Fruit fly (Drosophila melanogaster): ENCODE measurements around the gene Cpr72Ec.

The Cpr72Ec gene

DNA sequence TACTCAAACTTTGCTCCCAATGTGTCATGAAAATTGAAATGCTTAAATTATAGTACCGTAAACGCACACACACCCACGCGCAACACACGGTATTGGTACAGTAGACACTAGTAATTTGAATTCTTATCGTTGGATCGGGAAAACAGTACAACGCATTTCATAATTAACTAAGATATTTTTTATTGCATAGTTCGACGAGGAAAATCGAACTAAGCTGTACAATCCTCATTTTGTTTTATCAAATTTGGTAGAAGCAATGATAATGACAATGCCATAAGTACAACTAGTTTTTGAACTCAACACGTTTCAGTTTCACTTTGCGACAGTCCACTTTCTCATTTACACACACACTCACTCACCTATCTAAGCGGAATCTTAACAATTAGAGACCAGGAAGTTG, 13.6 kb upstream of the Cpr72Ec start (continued):
- TF ChIP-seq CG8944 (GFP tag; optimal IDR thresholded peaks at IDR 0.05) (peak; percentile 66), fu2 (GFP tag; optimal IDR thresholded peaks at IDR 0.05) (peak; percentile 50), CG11093 (GFP tag; IDR thresholded peaks at IDR 0.05) (peak; percentile 64; the same call in 2 of the 3 replicates), zfh1 (GFP tag; IDR thresholded peaks at IDR 0.05) (peak; percentile 62; the same call in 2 of the 3 replicates), CG8290 (GFP tag; optimal IDR thresholded peaks at IDR 0.05) (no peak), CG8290 (tag; optimal IDR thresholded peaks at IDR 0.05) (peak in 1 of 2 experiments; percentile 73), CG2712 (tag; optimal IDR thresholded peaks at IDR 0.05) (peak; percentile 67), CG10959 (GFP tag; IDR thresholded peaks at IDR 0.05) (peak; percentile 36; the same call in 1 of the 2 replicates), CG30403 (GFP tag; optimal IDR thresholded peaks at IDR 0.05) (peak; percentile 71), Hmr (GFP tag; optimal IDR thresholded peaks at IDR 0.05) (peak; percentile 71), pb (GFP tag; optimal IDR thresholded peaks at IDR 0.05) (peak; percentile 4), CG3163 (GFP tag; optimal IDR thresholded peaks at IDR 0.05) (no peak), GATAe (GFP tag; conservative IDR thresholded peaks at IDR 0.05) (no peak), Dbx (GFP tag; IDR thresholded peaks at IDR 0.05) (0 out of 3 replicates have a peak, but pooled peaks have one; percentile 51), D (optimal IDR thresholded peaks at IDR 0.05) (no peak), D (GFP tag; optimal IDR thresholded peaks at IDR 0.05) (peak; percentile 58), Taf1 (GFP tag; IDR thresholded peaks at IDR 0.05) (peak; percentile 53), fd96Cb (tag; optimal IDR thresholded peaks at IDR 0.05) (peak; percentile 56), nerfin-2 (GFP tag; IDR thresholded peaks at IDR 0.05; ENCODE audit: partially characterized antibody) (no peak), inv (GFP tag; IDR thresholded peaks at IDR 0.05; ENCODE audit: partially characterized antibody) (no peak), hkb (optimal IDR thresholded peaks at IDR 0.05) (no peak), hkb (GFP tag; IDR thresholded peaks at IDR 0.05) (peak; percentile 41; the same call in 1 of the 2 replicates), CG15479 (GFP tag; optimal IDR thresholded peaks at IDR 0.05) (peak; percentile 20), maf-S (GFP tag; optimal IDR thresholded peaks at IDR 0.05) (peak; percentile 46), unpg (GFP tag; optimal IDR thresholded peaks at IDR 0.05) (peak; percentile 74), bsh (GFP tag; optimal IDR thresholded peaks at IDR 0.05) (peak in 1 of 2 experiments; percentile 73), CG11723 (GFP tag; optimal IDR thresholded peaks at IDR 0.05) (peak; percentile 46), CG14050 (GFP tag; IDR thresholded peaks at IDR 0.05) (no peak), eve (GFP tag; optimal IDR thresholded peaks at IDR 0.05) (no peak), CG32772 (GFP tag; IDR thresholded peaks at IDR 0.05) (no peak), lab (GFP tag; optimal IDR thresholded peaks at IDR 0.05) (peak; percentile 88), ap (GFP tag; IDR thresholded peaks at IDR 0.05) (peak; percentile 19; the same call in 1 of the 2 replicates), CG3726 (GFP tag; IDR thresholded peaks at IDR 0.05) (no peak), E2f2 (GFP tag; IDR thresholded peaks at IDR 0.05) (0 out of 2 replicates have a peak, but pooled peaks have one; percentile 28), CG30431 (GFP tag; optimal IDR thresholded peaks at IDR 0.05) (no peak), CG3847 (GFP tag; IDR thresholded peaks at IDR 0.05) (peak; percentile 50; the same call in 1 of the 2 replicates), dysf (GFP tag; IDR thresholded peaks at IDR 0.05) (peak; percentile 76; the same call in 1 of the 3 replicates), CG16863 (GFP tag; optimal IDR thresholded peaks at IDR 0.05) (peak; percentile 66)

DNA sequence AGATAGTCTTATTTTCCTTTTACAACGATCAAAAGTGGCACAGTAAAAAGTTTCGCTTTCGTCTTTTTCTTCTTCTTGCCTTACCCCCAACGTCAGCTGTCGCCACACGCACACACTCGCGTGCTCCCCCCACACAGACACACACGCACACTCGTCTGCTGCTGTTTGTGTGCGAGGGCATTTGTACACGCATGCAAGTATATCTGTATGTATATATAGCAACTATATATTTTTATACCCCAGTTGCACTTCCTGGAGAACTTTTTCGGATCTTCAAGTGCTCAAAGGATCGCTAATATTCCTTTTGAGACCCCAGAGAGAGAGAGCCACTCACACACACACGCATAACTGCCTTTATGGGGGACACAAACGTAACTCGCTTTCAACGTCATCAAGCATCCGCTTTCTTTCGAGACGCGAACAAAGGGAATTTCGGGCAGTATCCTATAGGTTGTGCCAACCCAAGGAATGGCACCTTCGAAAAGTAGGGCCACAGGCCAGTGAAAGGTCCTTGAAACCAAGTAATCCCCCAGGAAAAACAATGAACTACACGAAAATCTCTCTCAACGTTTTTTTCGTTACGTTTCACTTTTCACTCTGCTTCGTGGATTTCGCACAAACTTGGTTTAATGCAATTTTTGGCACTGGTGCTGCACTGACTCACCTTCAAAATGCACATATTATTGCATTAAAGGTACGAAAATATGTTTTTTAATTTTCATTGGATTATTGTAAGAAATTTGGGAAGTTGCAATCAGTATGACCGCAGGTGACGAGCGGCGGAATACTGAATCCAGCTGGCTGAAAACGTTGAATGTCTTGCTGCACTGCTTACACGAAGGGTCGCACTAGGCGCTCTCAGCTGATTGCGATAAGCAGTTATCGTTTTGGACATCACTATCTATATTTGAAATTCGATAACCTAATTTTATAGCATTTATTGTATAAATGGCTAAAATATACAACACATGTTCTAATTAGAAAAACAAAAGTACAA, 10.9 kb upstream of the Cpr72Ec start, which contains the start of gene roq:
Gene roq, minus strand, starts transcription at position 799 of the 997 bp plus-strand sequence.
- no peak for TF ChIP-seq CG11456 (GFP tag; IDR thresholded peaks at IDR 0.05)
- no peak for TF ChIP-seq zen2 (GFP tag; IDR thresholded peaks at IDR 0.05; ENCODE audit: partially characterized antibody)
- no peak for TF ChIP-seq Ada2b (GFP tag; IDR thresholded peaks at IDR 0.05)
- no peak for TF ChIP-seq ara (GFP tag; IDR thresholded peaks at IDR 0.05)
- no peak for TF ChIP-seq Dll (GFP tag; IDR thresholded peaks at IDR 0.05; ENCODE audit: partially characterized antibody)
- no peak for TF ChIP-seq lov (optimal IDR thresholded peaks at IDR 0.05)
- TF ChIP-seq lov (GFP tag; IDR thresholded peaks at IDR 0.05), result no peak
- no peak for TF ChIP-seq onecut (GFP tag; IDR thresholded peaks at IDR 0.05)
- TF ChIP-seq CG6791 (GFP tag; IDR thresholded peaks at IDR 0.05; ENCODE audit: partially characterized antibody), result peak; percentile 64; the same call in 2 of the 3 replicates
- peak; percentile 1 for TF ChIP-seq CG12299 (tag; optimal IDR thresholded peaks at IDR 0.05)
- peak; percentile 44; the same call in 1 of the 2 replicates for TF ChIP-seq hbn (GFP tag; IDR thresholded peaks at IDR 0.05; ENCODE audit: partially characterized antibody)
- peak; percentile 25 for TF ChIP-seq bigmax (GFP tag; optimal IDR thresholded peaks at IDR 0.05)
- no peak for TF ChIP-seq CG9932 (GFP tag; IDR thresholded peaks at IDR 0.05)
